Fruit fly (Drosophila melanogaster): ENCODE results near the gene BI-1.

The BI-1 gene

dm6 chr3L:8299224-8300130 is 9.3 kb downstream of the BI-1 start, which contains the start of the genes Arl5 and CG13671:
Gene Arl5 (minus strand): TSS chr3L:8299839.
Gene CG13671 (plus strand): TSS chr3L:8300064.
- TF ChIP-seq OdsH (GFP tag; optimal IDR thresholded peaks at IDR 0.05) (peak; percentile 84), dl (GFP tag; optimal IDR thresholded peaks at IDR 0.05; ENCODE audit: insufficient read depth in 1 of 2, partially characterized antibody in 2 of 2) (no peak), dsf (GFP tag; optimal IDR thresholded peaks at IDR 0.05; ENCODE audit: borderline replicate concordance) (peak; percentile 79), pan (optimal IDR thresholded peaks at IDR 0.05) (no peak), Jra (GFP tag; optimal IDR thresholded peaks at IDR 0.05) (peak; percentile 88), Myc (optimal IDR thresholded peaks at IDR 0.05) (no peak), GATAd (GFP tag; optimal IDR thresholded peaks at IDR 0.05) (peak; percentile 47), Mio (GFP tag; optimal IDR thresholded peaks at IDR 0.05) (no peak), Hr78 (GFP tag; optimal IDR thresholded peaks at IDR 0.05) (no peak), CG9705 (GFP tag; optimal IDR thresholded peaks at IDR 0.05) (no peak), Hnf4 (GFP tag; optimal IDR thresholded peaks at IDR 0.05) (peak; percentile 89), usp (GFP tag; optimal IDR thresholded peaks at IDR 0.05) (no peak), Vsx2 (GFP tag; optimal IDR thresholded peaks at IDR 0.05; ENCODE audit: partially characterized antibody) (peak; percentile 97), rgr (GFP tag; optimal IDR thresholded peaks at IDR 0.05) (peak; percentile 89), Dif (GFP tag; optimal IDR thresholded peaks at IDR 0.05; ENCODE audit: partially characterized antibody) (no peak), jim (GFP tag; optimal IDR thresholded peaks at IDR 0.05) (no peak), Hr83 (GFP tag; optimal IDR thresholded peaks at IDR 0.05; ENCODE audit: poor library complexity, severe bottlenecking) (peak; percentile 30), dmrt93B (GFP tag; optimal IDR thresholded peaks at IDR 0.05) (no peak), brk (GFP tag; optimal IDR thresholded peaks at IDR 0.05) (peak; percentile 89), Dfd (GFP tag; optimal IDR thresholded peaks at IDR 0.05) (no peak), h (GFP tag; optimal IDR thresholded peaks at IDR 0.05) (peak; percentile 85), sage (GFP tag; optimal IDR thresholded peaks at IDR 0.05) (no peak), fru (GFP tag; optimal IDR thresholded peaks at IDR 0.05) (peak; percentile 86), tai (GFP tag; optimal IDR thresholded peaks at IDR 0.05) (no peak), CrebA (GFP tag; optimal IDR thresholded peaks at IDR 0.05; ENCODE audit: borderline replicate concordance) (no peak), Rel (GFP tag; optimal IDR thresholded peaks at IDR 0.05) (no peak), Rel (tag; optimal IDR thresholded peaks at IDR 0.05) (peak; percentile 55), N (GFP tag; optimal IDR thresholded peaks at IDR 0.05) (no peak), br (GFP tag; optimal IDR thresholded peaks at IDR 0.05) (peak; percentile 69), lola (GFP tag; optimal IDR thresholded peaks at IDR 0.05) (no peak), Sp1 (GFP tag; optimal IDR thresholded peaks at IDR 0.05) (peak; percentile 55), psq (GFP tag; optimal IDR thresholded peaks at IDR 0.05) (peak; percentile 82), woc (GFP tag; optimal IDR thresholded peaks at IDR 0.05) (no peak), HLH106 (tag; optimal IDR thresholded peaks at IDR 0.05) (peak; percentile 59), sv (GFP tag; optimal IDR thresholded peaks at IDR 0.05) (peak; percentile 80), foxo (GFP tag; optimal IDR thresholded peaks at IDR 0.05) (peak in 1 of 2 experiments; percentile 93), ey (GFP tag; optimal IDR thresholded peaks at IDR 0.05) (peak; percentile 63), CG32264 (GFP tag; optimal IDR thresholded peaks at IDR 0.05) (no peak), Abd-B (GFP tag; optimal IDR thresholded peaks at IDR 0.05) (no peak)

dm6 chr3L:8297488-8297887 is 11.3 kb downstream of the BI-1 start:
- TF ChIP-seq jim (GFP tag; optimal IDR thresholded peaks at IDR 0.05), result no peak
- TF ChIP-seq CrebA (GFP tag; optimal IDR thresholded peaks at IDR 0.05; ENCODE audit: borderline replicate concordance), result no peak
- peak; percentile 5 for TF ChIP-seq Jra (GFP tag; optimal IDR thresholded peaks at IDR 0.05)
- TF ChIP-seq dl (GFP tag; optimal IDR thresholded peaks at IDR 0.05; ENCODE audit: insufficient read depth in 1 of 2, partially characterized antibody in 2 of 2), result no peak
- no peak for TF ChIP-seq Hr78 (GFP tag; optimal IDR thresholded peaks at IDR 0.05)
- no peak for TF ChIP-seq Rel (GFP tag; optimal IDR thresholded peaks at IDR 0.05)
- TF ChIP-seq Rel (tag; optimal IDR thresholded peaks at IDR 0.05), result peak; percentile 82

Measured in whole organism, wandering third instar larva.